Fruit fly (Drosophila melanogaster) whole organism, prepupa: ENCODE measurements around the gene CG44140.
"Not testable (repeated sequence)": the region's sequence is repeated elsewhere in the genome, so short reads cannot be mapped to it uniquely, and the experiment has no call there.

Source experiments
- CG34406 ChIP-seq: fragments of 200-800 bp; sonication (Bioruptor generic); optimal IDR thresholded peaks from 3 replicates; lab custom pipeline; 2016; ENCODE audit warnings: missing biosample characterization, missing genetic modification characterization
- Met ChIP-seq: fragments of 200-800 bp; sonication (Bioruptor generic); optimal IDR thresholded peaks from 3 replicates; lab custom pipeline; 2016; ENCODE audit warnings: missing biosample characterization, missing genetic modification characterization
- net ChIP-seq: fragments of 200-800 bp; sonication (Bioruptor generic); optimal IDR thresholded peaks from 3 replicates; lab custom pipeline; 2016; ENCODE audit warnings: missing biosample characterization, missing genetic modification characterization

DNA sequence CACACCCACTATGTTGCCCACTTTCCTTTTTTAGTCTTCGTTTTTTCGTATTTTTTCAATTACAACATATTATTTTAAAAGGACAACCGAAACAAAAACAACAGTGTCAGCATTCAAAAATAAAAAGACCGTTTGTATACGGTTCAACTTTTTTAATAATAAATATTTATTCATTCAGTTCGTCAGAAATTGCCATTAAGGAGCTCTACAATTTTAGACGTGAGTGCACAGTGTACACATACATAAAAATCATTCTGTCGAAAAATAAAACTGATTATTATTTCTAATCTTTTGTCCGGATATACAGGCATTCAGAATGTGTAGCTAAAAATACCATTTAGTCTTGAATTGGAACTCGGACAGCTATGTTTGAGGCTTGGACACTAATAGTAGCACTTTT lies 10.6 kb upstream of the CG44140 start, which contains the start of gene CG31827:
- not testable (repeated sequence) for TF ChIP-seq Met, net, CG34406 (GFP tag; lab: Kevin White, UChicago)
